Worm (Caenorhabditis elegans): ENCODE results near the gene C09B9.85.

ce11 chrIV:4988531-4988930 lies 37.0 kb downstream of the C09B9.85 start, which contains the start of gene E03H12.7:
- TF ChIP-seq ztf-16 (tag; optimal IDR thresholded peaks at IDR 0.05) = no peak
- TF ChIP-seq fax-1 (tag; optimal IDR thresholded peaks at IDR 0.05) = no peak
- no peak for TF ChIP-seq unc-55 (GFP tag; optimal IDR thresholded peaks at IDR 0.05)
- no peak for TF ChIP-seq C08G9.2 (tag; optimal IDR thresholded peaks at IDR 0.05)
- TF ChIP-seq ceh-9 (tag; optimal IDR thresholded peaks at IDR 0.05) = no peak
- TF ChIP-seq pax-1 (tag; optimal IDR thresholded peaks at IDR 0.05) = no peak
- TF ChIP-seq npax-4 (tag; optimal IDR thresholded peaks at IDR 0.05) = no peak
- TF ChIP-seq lin-11 (tag; optimal IDR thresholded peaks at IDR 0.05) = no peak
- TF ChIP-seq Y22D7AL.16 (tag; optimal IDR thresholded peaks at IDR 0.05) = no peak
- no peak for TF ChIP-seq pag-3 (tag; optimal IDR thresholded peaks at IDR 0.05; ENCODE audit: borderline replicate concordance)
- no peak for TF ChIP-seq nhr-232 (tag; optimal IDR thresholded peaks at IDR 0.05)

Data from whole organism, late embryonic.